Worm (Caenorhabditis elegans) whole organism, late embryonic: ENCODE measurements around the gene gst-27.
A peak's percentile ranks its signal among the peaks of the same experiment; 100 is the strongest.

Source experiments
- C38D4.7 ChIP-seq: fragments of 200-800 bp; sonication (Bioruptor generic); optimal IDR thresholded peaks from 2 replicates; lab custom pipeline; 2018; ENCODE audit warnings: mild to moderate bottlenecking, missing genetic modification characterization, moderate library complexity, missing compliant biosample characterization
- F13H6.1 ChIP-seq: sonication (generic microtip); optimal IDR thresholded peaks from 2 replicates; lab custom pipeline; 2016; ENCODE audit warnings: missing genetic modification characterization, missing compliant biosample characterization
- K02D7.2 ChIP-seq: sonication (generic microtip); optimal IDR thresholded peaks from 2 replicates; lab custom pipeline; 2017; ENCODE audit warnings: mild to moderate bottlenecking, missing genetic modification characterization, missing compliant biosample characterization
- K09A11.1 ChIP-seq: sonication (generic microtip); optimal IDR thresholded peaks from 2 replicates; lab custom pipeline; 2017; ENCODE audit warnings: antibody characterized with exemption, mild to moderate bottlenecking, missing genetic modification characterization, missing compliant biosample characterization; ENCODE audit not compliant: insufficient read depth
- Y22D7AL.16 ChIP-seq: sonication (generic microtip); optimal IDR thresholded peaks from 2 replicates; lab custom pipeline; 2016; ENCODE audit warnings: missing genetic modification characterization, missing compliant biosample characterization
- ama-1 ChIP-seq: fragments of 150-350 bp; optimal IDR thresholded peaks from 2 replicates; lab custom pipeline; 2014
- ceh-22 ChIP-seq: sonication (generic microtip); optimal IDR thresholded peaks from 2 replicates; lab custom pipeline; 2017; ENCODE audit warnings: missing biosample characterization, missing genetic modification characterization
- ceh-31 ChIP-seq: sonication (generic microtip); optimal IDR thresholded peaks from 2 replicates; lab custom pipeline; 2016; ENCODE audit warnings: missing genetic modification characterization, missing compliant biosample characterization
- ceh-45 ChIP-seq: fragments of 200-800 bp; sonication (Bioruptor generic); IDR thresholded peaks from 2 replicates; pipeline ENCODE4 v1.3.6; 2022; ENCODE audit warnings: missing genetic modification reagents, missing genetic modification characterization, missing compliant biosample characterization
- ceh-6 ChIP-seq: fragments of 200-800 bp; sonication (Bioruptor generic); optimal IDR thresholded peaks from 2 replicates; lab custom pipeline; 2018; ENCODE audit warnings: mild to moderate bottlenecking, missing genetic modification characterization, missing compliant biosample characterization
- ceh-9 ChIP-seq: sonication (generic microtip); optimal IDR thresholded peaks from 2 replicates; lab custom pipeline; 2016; ENCODE audit warnings: mild to moderate bottlenecking, missing genetic modification characterization, inconsistent platforms, missing compliant biosample characterization
- che-1 ChIP-seq: sonication (generic microtip); optimal IDR thresholded peaks from 2 replicates; lab custom pipeline; 2016; ENCODE audit warnings: mild to moderate bottlenecking, missing genetic modification characterization, missing compliant biosample characterization
- dmd-4 ChIP-seq: sonication (generic microtip); optimal IDR thresholded peaks from 2 replicates; lab custom pipeline; 2016; ENCODE audit warnings: borderline replicate concordance, missing genetic modification characterization, missing compliant biosample characterization
- dve-1 ChIP-seq: sonication (generic microtip); optimal IDR thresholded peaks from 2 replicates; lab custom pipeline; 2017; ENCODE audit warnings: antibody characterized with exemption, mild to moderate bottlenecking, missing genetic modification characterization, missing compliant biosample characterization
- elt-2 ChIP-seq: sonication (generic microtip); optimal IDR thresholded peaks from 2 replicates; lab custom pipeline; 2016; ENCODE audit warnings: missing genetic modification reagents, missing genetic modification characterization, missing compliant biosample characterization
- ets-4 ChIP-seq: sonication (generic microtip); optimal IDR thresholded peaks from 2 replicates; lab custom pipeline; 2016; ENCODE audit warnings: missing genetic modification characterization, missing compliant biosample characterization
- eyg-1 ChIP-seq: sonication (generic microtip); optimal IDR thresholded peaks from 2 replicates; lab custom pipeline; 2016; ENCODE audit warnings: missing genotype, missing genetic modification characterization, missing compliant biosample characterization
- gmeb-2 ChIP-seq: sonication (generic microtip); optimal IDR thresholded peaks from 2 replicates; lab custom pipeline; 2016; ENCODE audit warnings: missing genetic modification characterization, inconsistent platforms, missing compliant biosample characterization
- hlh-15 ChIP-seq: sonication (generic microtip); optimal IDR thresholded peaks from 2 replicates; lab custom pipeline; 2016; ENCODE audit warnings: missing genetic modification characterization, missing compliant biosample characterization
- hlh-30 ChIP-seq: sonication (generic microtip); optimal IDR thresholded peaks from 2 replicates; lab custom pipeline; 2017; ENCODE audit warnings: antibody characterized with exemption, missing genetic modification characterization, missing compliant biosample characterization; ENCODE audit not compliant: insufficient read depth
- hlh-6 ChIP-seq: sonication (generic microtip); optimal IDR thresholded peaks from 2 replicates; lab custom pipeline; 2016; ENCODE audit warnings: missing genotype, missing genetic modification characterization, missing compliant biosample characterization
- hlh-8 ChIP-seq: sonication (generic microtip); optimal IDR thresholded peaks from 2 replicates; lab custom pipeline; 2016; ENCODE audit warnings: missing genotype, missing genetic modification characterization, missing compliant biosample characterization
- lin-11 ChIP-seq: fragments of 200-800 bp; sonication (Bioruptor generic); optimal IDR thresholded peaks from 2 replicates; lab custom pipeline; 2018; ENCODE audit warnings: mild to moderate bottlenecking, missing genetic modification characterization, missing compliant biosample characterization
- madf-2 ChIP-seq: sonication (generic microtip); optimal IDR thresholded peaks from 2 replicates; lab custom pipeline; 2017; ENCODE audit warnings: missing genetic modification characterization, missing compliant biosample characterization
- mec-3 ChIP-seq: sonication (generic microtip); optimal IDR thresholded peaks from 2 replicates; lab custom pipeline; 2016; ENCODE audit warnings: borderline replicate concordance, missing genetic modification characterization, missing compliant biosample characterization
- pat-9 ChIP-seq: fragments of 200-800 bp; sonication (Bioruptor generic); optimal IDR thresholded peaks from 2 replicates; lab custom pipeline; 2018; ENCODE audit warnings: mild to moderate bottlenecking, missing genetic modification characterization, moderate library complexity, missing compliant biosample characterization
- pqm-1 ChIP-seq: sonication (generic microtip); optimal IDR thresholded peaks from 2 replicates; lab custom pipeline; 2016; ENCODE audit warnings: missing genetic modification characterization, missing compliant biosample characterization
- ref-2 ChIP-seq: sonication (generic microtip); optimal IDR thresholded peaks from 2 replicates; lab custom pipeline; 2016; ENCODE audit warnings: missing genetic modification characterization, missing compliant biosample characterization
- sox-2 ChIP-seq: fragments of 200-800 bp; sonication (Bioruptor generic); IDR thresholded peaks from 2 replicates; pipeline ENCODE4 v1.3.6; 2022; ENCODE audit warnings: missing genetic modification reagents, missing genetic modification characterization, missing compliant biosample characterization
- sox-4 ChIP-seq: sonication (generic microtip); optimal IDR thresholded peaks from 2 replicates; lab custom pipeline; 2017; ENCODE audit warnings: mild to moderate bottlenecking, missing genetic modification characterization, inconsistent platforms, missing compliant biosample characterization
- tbx-2 ChIP-seq: sonication (generic microtip); optimal IDR thresholded peaks from 2 replicates; lab custom pipeline; 2016; ENCODE audit warnings: missing genetic modification characterization, missing compliant biosample characterization
- unc-42 ChIP-seq: sonication (generic microtip); optimal IDR thresholded peaks from 2 replicates; lab custom pipeline; 2016; ENCODE audit warnings: missing genotype, missing genetic modification characterization, missing compliant biosample characterization
- zip-5 ChIP-seq: sonication (generic microtip); optimal IDR thresholded peaks from 2 replicates; lab custom pipeline; 2016; ENCODE audit warnings: missing genetic modification characterization, missing compliant biosample characterization
- ztf-16 ChIP-seq: sonication (generic microtip); optimal IDR thresholded peaks from 2 replicates; lab custom pipeline; 2017; ENCODE audit warnings: missing genetic modification characterization, missing compliant biosample characterization

The gst-27 gene

DNA sequence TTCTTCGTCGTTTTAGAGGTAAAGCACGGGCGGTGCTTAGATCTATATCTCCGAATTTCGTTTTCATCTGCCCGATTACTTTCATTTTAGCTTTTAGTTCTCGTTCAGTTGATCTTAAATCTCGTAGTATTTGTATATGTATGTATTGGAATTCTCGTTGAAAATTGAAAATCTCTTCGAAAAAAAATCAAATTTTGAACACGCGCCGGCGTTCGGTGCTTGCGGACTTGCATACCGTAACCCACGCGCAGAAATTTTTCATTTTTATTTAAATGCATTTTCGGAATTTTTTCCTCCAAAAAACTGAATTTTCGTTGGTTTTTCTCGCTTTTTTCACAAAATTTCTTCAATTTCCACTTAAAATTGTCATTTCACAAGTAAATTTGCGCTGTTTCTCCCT lies 42.6 kb upstream of the gst-27 start:
- TF ChIP-seq hlh-6 (tag; lab: Kevin White, UChicago), result no peak
- no peak for TF ChIP-seq hlh-15 (tag; lab: Kevin White, UChicago)
- TF ChIP-seq Y22D7AL.16 (tag; lab: Kevin White, UChicago), result no peak
- TF ChIP-seq lin-11 (tag; lab: Kevin White, UChicago), result no peak
- TF ChIP-seq F13H6.1 (tag; lab: Kevin White, UChicago), result no peak
- no peak for TF ChIP-seq ceh-6 (GFP tag; lab: Kevin White, UChicago)
- no peak for TF ChIP-seq pqm-1 (tag; lab: Kevin White, UChicago)
- no peak for TF ChIP-seq madf-2 (tag; lab: Kevin White, UChicago)
- TF ChIP-seq hlh-30 (tag; lab: Kevin White, UChicago), result no peak
- no peak for TF ChIP-seq ref-2
- TF ChIP-seq ets-4, result no peak
- no peak for TF ChIP-seq K09A11.1 (tag; lab: Kevin White, UChicago)
- TF ChIP-seq eyg-1 (tag; lab: Kevin White, UChicago), result no peak
- TF ChIP-seq tbx-2, result no peak
- no peak for TF ChIP-seq hlh-8
- TF ChIP-seq pat-9 (tag; lab: Kevin White, UChicago), result no peak
- no peak for TF ChIP-seq ceh-22 (tag; lab: Kevin White, UChicago)
- no peak for TF ChIP-seq che-1 (tag; lab: Kevin White, UChicago)

ce11 chrII:15207562-15207961 lies 42.0 kb upstream of the gst-27 start:
- TF ChIP-seq ztf-16 (tag; lab: Kevin White, UChicago), result no peak
- TF ChIP-seq elt-2 (tag; lab: Kevin White, UChicago), result peak; percentile 67
- no peak for TF ChIP-seq C38D4.7 (GFP tag; lab: Kevin White, UChicago)
- TF ChIP-seq gmeb-2, result no peak
- TF ChIP-seq dmd-4, result no peak
- no peak for TF ChIP-seq sox-4 (tag; lab: Kevin White, UChicago)

ce11 chrII:15206234-15206633 lies 40.7 kb upstream of the gst-27 start:
- TF ChIP-seq ceh-31 (tag; lab: Kevin White, UChicago) (no peak), zip-5 (tag; lab: Kevin White, UChicago) (no peak), ceh-22 (tag; lab: Kevin White, UChicago) (no peak), ama-1 (no peak), Y22D7AL.16 (tag; lab: Kevin White, UChicago) (no peak), gmeb-2 (no peak), ceh-9 (no peak), sox-2 (GFP tag; lab: Robert Waterston, UW) (no peak), K02D7.2 (tag; lab: Kevin White, UChicago) (no peak), ceh-45 (GFP tag; lab: Robert Waterston, UW) (no peak), dve-1 (tag; lab: Kevin White, UChicago) (no peak)
- TF ChIP-seq, all 69 proteins: peak for 0

- TF ChIP-seq mec-3 (tag; lab: Kevin White, UChicago), result no peak
These were observed 39.8 kb upstream of the gst-27 start for ce11 chrII:15205346-15205745.

ce11 chrII:15204069-15204850 lies 38.7 kb upstream of the gst-27 start:
- TF ChIP-seq unc-42 (tag; lab: Kevin White, UChicago), result no peak
- TF ChIP-seq dve-1 (tag; lab: Kevin White, UChicago), result peak; percentile 65
